Fruit fly (Drosophila melanogaster): ENCODE data around the gene Fas2.

The Fas2 gene

DNA sequence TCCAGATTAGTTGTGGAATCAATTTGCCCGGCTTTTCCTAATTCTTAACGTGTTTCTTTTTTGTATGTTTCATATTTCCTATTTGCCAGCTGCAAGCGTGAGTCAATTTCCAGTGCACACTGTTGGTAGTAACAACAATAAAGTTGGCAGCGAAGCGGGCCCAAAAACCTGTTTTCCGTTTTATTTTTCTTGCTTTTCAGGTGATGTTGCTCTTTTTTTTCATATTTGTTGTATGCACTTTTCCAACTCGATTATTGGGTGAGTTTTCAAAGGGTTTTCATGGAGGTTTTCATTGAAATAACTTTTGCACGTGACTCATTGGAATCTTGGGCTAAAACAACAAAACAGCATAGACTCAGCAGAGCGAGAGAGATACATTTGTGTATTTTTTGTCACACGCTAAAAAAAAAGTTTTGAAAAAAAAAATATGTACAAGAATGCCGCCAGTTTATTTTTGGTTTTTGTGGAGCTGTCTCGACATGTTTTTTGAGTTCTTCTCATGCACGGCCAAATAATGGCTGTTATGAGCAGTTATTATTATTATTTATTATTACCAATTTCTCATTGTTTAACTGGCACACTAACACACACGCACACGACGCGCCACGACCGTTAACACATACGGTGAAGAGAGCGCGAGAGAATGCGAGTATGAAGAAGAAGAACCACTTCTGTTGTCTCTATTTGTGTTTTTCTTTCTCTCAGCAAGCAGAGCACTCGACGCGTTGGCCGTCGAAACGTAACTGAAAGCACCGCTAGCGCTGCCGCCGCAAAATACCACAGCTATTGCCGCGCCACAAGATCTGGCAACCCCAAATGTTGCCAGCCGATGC, at the start of gene Fas2:
Gene Fas2 (minus strand): TSS at position 748 of the 833 bp plus-strand sequence.
- TF ChIP-seq noc (tag; optimal IDR thresholded peaks at IDR 0.05): peak; percentile 38

DNA sequence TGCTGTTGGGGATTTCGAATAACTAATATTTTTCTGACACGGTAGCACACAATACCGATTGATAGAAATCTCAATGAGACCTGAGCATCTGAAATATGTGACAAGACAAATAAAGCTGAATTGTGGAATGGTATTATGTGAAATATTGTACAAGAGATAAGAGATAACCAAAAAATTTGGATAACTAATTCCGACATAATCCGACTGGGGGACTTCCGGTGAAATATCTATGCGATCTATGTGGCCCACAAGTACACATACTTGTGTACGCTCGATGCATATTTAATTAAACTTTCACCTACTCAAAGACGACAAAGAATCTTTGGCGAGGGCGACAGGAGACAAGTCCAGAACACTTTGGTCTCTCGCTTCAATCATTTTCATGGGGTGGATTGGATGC, 46.8 kb upstream of the Fas2 start, which contains the start of gene CG15576:
Gene CG15576 (minus strand): TSS at position 101 of the 400 bp plus-strand sequence.
- TF ChIP-seq noc (tag; optimal IDR thresholded peaks at IDR 0.05): no peak

DNA sequence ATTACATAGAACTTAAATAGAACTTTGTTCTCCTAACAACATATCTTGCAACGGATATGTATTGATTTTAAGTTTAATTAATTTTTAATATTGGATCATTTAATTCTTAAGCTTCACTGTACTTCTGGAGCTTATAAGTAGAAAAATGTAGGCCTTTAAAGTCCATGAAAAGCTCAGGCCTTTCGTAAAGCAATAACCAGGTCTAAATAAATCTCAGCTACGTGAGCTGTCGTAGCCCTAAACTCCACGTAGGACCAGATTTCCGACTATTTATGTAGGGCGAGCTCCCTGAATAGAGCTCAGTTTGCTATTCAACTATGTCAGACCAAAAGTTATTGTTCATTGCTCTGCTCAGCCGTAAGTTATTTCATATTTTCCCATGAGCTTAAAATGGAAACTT, 42.2 kb upstream of the Fas2 start, which contains the start of gene CG43135:
Gene CG43135 (plus strand): TSS at position 301 of the 400 bp plus-strand sequence.
- no peak for TF ChIP-seq noc (tag; optimal IDR thresholded peaks at IDR 0.05)

DNA sequence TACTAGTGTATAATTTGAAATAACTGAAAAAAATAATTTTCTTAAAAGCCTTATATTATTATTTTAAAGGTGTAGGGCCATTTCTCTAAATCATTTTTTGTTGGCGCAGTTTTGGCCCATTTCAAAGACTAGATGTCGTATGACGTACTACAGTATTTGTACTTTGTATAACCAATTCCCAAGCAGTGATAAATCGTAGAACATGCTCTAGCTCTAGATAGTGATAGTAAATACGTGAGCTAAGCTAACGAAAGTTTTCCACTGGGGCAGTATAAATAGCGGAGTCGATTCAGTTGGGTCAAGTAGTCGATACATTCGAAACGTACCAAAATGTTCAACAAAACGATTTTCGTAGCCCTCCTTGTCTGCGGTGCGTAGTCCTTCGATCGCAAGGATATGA, 41.1 kb upstream of the Fas2 start, which contains the start of gene CG43134:
Gene CG43134 (plus strand): TSS at position 301 of the 400 bp plus-strand sequence.
- no peak for TF ChIP-seq noc (tag; optimal IDR thresholded peaks at IDR 0.05)

DNA sequence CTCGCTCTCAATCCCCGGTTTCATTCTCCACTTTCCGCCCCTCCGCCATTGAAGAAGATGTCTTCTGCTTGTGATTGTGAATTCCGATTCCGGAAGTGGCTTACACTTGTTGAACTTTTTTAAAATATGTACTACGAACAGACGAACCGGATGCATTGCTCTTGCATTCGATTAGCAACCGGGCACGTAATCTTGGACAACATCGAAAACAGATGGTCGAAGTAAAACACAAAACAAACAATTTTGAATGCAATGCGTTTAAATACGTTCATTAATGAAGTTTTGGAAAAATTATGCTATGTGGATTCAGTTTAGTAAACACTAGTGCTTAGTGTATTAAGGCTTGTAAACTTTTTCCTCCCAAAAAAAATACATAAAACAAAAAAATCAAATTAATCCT, 40.1 kb upstream of the Fas2 start, which contains the start of gene Muc4B:
Gene Muc4B (minus strand): TSS at position 101 of the 400 bp plus-strand sequence.
- no peak for TF ChIP-seq noc (tag; optimal IDR thresholded peaks at IDR 0.05)

DNA sequence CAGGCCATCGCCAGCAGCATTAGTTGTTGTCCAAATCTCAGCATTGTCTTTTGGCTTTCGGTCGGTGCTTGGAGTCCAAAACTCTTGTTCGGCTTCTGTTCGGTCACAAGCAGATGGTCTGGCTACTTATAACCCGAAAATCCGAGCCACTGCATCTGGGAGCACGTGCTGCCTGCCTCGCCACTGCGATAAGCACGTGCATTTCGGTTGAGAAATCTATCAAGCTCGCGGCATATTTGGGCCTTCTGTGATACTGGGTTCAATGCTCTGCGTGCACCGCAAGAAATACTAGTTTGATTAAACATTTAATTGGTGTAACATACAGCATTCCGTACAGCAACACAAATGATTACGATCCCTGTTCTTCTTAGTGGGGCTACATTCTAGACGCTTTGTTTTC, 36.8 kb upstream of the Fas2 start, which contains the start of gene Femcoat:
Gene Femcoat (minus strand): TSS at position 101 of the 400 bp plus-strand sequence.
- TF ChIP-seq noc (tag; optimal IDR thresholded peaks at IDR 0.05): no peak

DNA sequence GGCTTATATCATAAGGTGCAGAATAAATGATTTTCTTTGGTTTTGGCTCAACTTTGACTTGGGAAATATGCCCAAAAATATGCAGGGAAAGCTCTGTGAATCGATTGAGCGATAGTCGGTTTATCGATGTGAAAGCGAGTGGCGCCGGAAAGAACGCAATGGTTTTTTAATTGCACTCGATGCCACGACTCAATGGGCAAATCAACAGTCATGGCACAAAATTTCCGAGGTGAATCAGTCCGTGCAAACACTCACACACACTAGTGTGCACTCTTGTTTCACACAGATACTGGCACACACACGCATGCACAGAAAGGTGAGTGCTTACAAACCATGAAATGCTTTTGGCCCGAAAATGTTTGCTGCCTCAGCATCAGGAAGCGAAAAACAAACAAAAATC, 34.3 kb upstream of the Fas2 start:
- no peak for TF ChIP-seq noc (tag; optimal IDR thresholded peaks at IDR 0.05)

DNA sequence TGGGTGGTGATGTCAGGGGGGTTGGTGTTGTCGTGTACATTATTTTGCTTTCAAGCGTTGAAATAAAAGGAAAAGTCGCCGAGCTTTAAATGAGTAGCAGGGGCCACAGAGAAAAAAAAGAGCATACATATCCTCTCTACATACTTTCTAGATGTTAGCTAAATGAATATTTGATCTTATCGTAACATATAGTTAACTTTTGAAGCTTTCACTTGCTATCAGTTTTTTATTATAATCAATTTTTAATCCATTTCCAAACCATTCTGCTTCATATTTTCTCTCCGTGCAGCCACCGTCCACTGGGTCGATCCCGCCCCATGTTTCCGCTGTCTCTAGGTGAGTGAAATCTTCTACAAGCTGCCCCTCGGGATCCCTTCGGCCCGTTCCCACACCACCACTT, 19.1 kb upstream of the Fas2 start:
- no peak for TF ChIP-seq noc (tag; optimal IDR thresholded peaks at IDR 0.05)

DNA sequence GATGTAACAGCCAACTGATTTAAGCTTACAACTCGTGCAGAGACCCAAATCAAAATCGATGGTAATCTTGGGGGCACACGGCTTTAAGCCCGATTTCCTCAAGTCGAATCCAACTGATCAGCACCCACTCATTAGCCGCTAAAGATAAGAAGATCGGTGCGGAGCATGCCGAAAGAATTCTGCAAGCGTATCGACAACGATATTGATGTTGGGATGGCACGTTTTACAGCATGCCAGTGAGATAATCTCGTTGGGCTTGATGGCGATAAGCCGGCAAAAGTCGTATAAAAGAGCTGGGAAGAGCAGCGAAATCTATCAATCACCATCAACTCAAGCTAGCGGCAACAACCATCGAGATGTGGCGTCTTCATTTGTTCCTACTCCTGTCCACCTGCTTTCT, 12.0 kb upstream of the Fas2 start, which contains the start of gene CG15570:
Gene CG15570 (plus strand): TSS at position 301 of the 400 bp plus-strand sequence.
- no peak for TF ChIP-seq noc (tag; optimal IDR thresholded peaks at IDR 0.05)

DNA sequence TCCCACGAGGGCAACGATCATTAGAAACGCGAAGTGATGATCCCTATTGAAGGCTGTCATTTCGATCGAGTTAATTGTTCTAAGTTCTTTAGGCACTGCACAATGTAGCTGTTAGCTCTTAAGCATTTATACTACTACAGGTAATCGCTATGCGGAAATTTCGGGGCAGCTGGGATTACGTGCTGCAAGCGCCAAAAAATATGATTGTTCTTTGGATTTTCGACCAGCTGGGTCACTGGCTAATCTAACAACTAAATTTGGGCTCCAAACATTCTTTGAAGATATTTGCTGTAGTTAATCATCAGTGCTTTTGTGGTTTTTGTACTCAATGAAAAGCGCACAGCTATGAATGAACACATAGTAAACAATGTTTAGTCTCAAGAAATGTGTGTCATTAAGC, 11.4 kb upstream of the Fas2 start, which contains the start of gene CG15571:
Gene CG15571 (minus strand): TSS at position 101 of the 400 bp plus-strand sequence.
- no peak for TF ChIP-seq noc (tag; optimal IDR thresholded peaks at IDR 0.05)

DNA sequence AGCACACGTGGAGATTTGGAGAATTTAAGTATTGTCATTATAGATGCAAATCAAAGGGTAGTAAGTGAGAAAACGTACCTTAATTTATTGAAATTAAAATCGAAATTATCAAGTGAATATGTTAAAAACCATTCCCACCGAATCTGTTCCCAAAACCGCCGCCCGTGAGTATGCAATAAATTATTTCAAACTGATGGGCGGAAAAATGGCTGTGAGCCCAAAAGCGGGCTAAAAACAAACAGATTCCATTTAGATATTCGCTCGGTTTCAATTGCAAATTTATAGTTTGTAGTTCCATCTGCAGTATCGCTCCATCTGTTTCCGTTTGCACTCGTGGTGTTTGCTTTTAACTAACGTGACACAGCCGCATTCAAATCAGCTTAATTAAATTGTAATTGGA, 8.5 kb upstream of the Fas2 start:
- no peak for TF ChIP-seq noc (tag; optimal IDR thresholded peaks at IDR 0.05)

DNA sequence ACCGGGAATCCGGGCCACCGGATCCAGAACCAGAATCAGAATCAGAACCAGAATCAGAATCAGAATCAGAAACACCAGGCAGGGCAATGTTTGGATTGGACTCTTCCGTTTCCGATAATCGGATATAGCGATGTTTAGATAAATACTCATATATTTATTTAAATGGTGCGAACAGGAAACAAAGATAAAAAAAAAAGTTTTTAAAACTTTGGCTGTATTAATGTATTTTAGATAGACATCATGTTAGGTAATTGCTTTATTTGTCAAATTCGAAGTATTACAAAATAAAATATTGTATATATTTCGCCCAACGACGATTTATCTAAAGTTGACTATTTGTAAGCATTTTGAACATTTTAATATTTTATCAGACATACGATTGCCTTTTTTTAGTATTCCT, 6.8 kb upstream of the Fas2 start, which contains the start of gene CG43288:
Gene CG43288 (plus strand): TSS at position 301 of the 400 bp plus-strand sequence.
- TF ChIP-seq noc (tag; optimal IDR thresholded peaks at IDR 0.05): no peak

DNA sequence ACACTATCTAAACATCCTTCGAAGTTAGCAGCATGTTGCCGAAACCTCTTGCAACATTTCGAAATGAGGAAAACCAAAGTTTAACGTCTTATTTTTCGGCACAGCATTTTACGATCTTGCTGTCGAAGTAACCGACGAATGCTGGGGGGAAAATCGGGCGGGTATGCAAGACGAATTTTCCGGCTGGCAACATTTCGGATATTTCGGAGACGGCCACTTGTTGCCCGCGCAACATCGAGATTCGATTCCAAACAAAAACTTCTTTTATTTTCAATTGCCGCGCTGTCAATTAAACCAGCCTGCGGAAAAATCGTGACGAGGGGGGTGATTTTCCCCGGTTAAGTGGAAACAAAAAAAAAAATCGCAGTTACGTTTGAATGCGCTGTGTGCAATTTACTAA, 871 bp upstream of the Fas2 start:
- TF ChIP-seq noc (tag; optimal IDR thresholded peaks at IDR 0.05): no peak

DNA sequence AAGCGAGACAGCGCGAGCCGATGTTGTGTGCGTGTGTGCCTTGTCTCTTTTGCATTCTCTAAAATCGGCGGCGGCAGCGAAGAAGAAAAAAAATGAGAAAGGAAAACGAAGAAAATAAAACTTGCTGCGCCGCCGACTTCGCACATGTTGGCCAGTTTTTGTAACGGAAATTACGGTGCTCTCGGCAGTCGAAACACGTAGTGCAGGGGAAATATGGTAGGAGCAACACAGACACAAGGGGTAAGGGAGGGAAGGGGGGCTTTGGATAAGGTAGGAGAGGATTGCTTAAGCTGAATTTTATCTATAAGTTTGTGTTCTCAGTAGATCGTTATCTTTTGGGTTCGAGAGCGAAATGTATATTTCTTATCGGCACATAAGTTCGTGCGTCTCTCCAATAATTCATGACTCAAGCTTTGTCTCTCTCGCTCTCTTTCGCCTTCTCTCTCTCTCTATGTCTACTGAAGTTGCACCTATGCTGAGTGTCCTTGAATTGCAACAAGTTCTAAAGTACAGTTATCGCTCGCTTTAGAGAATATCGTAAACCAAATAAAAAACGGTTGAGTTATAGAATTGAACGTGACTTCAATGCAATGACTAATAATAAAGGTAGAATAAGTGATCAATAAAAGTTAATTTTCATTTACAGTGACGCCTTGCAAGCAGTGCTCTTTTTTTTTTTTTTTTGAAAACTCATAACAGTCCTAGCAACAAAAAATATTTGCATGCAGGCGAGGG, 2.0 kb downstream of the Fas2 start:
- no peak for TF ChIP-seq noc (tag; optimal IDR thresholded peaks at IDR 0.05)

DNA sequence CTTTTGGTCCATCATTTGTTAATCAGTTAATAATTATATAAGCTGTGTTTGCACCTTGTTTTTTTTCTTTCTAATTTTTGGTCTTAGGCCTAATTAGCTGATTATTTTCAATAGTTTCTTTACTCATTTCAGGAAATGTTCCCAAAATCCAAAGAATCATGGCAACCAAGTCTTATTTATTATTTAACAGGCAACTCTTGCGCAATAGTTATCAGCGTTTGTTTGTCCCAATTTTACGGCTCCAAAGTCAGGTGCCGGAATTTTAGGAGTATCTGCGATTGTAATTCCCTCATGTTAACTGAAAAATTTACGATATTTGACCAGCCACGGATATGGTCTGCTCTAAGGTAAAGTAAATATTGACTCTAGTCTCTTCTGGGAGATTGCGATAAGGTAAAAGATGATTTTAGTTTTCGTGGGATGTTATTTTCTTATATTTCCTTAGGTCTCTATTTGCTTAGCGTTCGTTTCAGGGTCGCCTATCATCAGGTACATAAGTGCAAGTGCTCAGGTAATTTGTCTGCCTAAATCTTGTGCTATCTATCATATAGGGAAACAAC, 3.6 kb downstream of the Fas2 start:
- TF ChIP-seq noc (tag; optimal IDR thresholded peaks at IDR 0.05): peak; percentile 68

DNA sequence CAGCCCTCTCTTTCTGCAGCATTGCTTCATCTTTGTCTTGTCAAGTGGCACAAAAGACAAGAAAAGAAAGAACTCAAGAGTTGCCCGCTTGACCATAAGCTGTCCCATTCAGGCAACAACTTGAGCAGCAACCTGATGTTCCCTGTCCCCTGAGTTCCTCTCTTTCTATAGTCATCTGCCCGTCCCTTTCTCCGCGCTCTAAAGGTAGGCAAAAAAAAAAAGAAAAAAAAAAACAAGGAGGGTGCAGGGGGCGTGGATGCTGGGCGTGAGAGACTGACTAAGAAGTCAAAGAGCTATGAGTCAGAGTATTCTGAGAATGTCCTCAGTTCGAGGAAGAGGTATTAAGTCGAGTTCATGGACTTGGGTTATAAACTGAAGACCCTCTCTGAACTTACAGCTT, 5.3 kb downstream of the Fas2 start:
- no peak for TF ChIP-seq noc (tag; optimal IDR thresholded peaks at IDR 0.05)

All from whole organism, larva.